Fruit fly (Drosophila melanogaster): ENCODE results near the gene Hsp68.
A peak's percentile ranks its signal among the peaks of the same experiment; 100 is the strongest.

The Hsp68 gene

dm6 chr3R:24068830-24069229 is 11.7 kb upstream of the Hsp68 start (continued):
- TF ChIP-seq CG8388 (GFP tag; optimal IDR thresholded peaks at IDR 0.05) (no peak), CG15073 (GFP tag; optimal IDR thresholded peaks at IDR 0.05) (no peak), CG7963 (GFP tag; IDR thresholded peaks at IDR 0.05; ENCODE audit: partially characterized antibody) (no peak), grau (tag; optimal IDR thresholded peaks at IDR 0.05) (peak; percentile 49), sens-2 (GFP tag; IDR thresholded peaks at IDR 0.05) (no peak), bigmax (GFP tag; optimal IDR thresholded peaks at IDR 0.05) (no peak), CG7786 (GFP tag; optimal IDR thresholded peaks at IDR 0.05) (no peak), CG8924 (tag; optimal IDR thresholded peaks at IDR 0.05) (peak; percentile 3), CG10979 (tag; optimal IDR thresholded peaks at IDR 0.05) (no peak), CG10147 (GFP tag; optimal IDR thresholded peaks at IDR 0.05) (no peak), CG6854 (GFP tag; optimal IDR thresholded peaks at IDR 0.05) (no peak)

DNA sequence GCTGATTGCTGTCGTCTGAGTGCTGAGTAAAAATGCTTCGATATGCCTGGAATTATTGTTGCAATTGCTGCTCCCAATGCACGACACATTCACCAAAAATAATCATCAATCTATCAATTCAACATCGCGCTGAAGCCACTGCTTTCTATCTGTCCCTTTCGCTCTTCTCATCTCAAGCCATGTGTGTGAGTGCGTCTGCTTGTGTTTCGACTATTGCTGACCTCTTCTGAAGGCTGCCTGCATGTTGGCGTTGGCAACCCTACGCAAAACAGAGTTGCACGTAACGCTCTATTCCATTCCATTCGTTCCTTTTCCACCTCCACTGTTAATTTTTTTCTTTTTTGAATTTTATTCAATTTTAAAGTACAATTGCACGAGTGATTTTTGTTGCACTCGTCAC is 8.6 kb upstream of the Hsp68 start:
- TF ChIP-seq CG9215 (GFP tag; IDR thresholded peaks at IDR 0.05), result no peak
- peak; percentile 68; the same call in 2 of the 3 replicates for TF ChIP-seq CG6791 (GFP tag; IDR thresholded peaks at IDR 0.05; ENCODE audit: partially characterized antibody)
- peak; percentile 72 for TF ChIP-seq pfk (GFP tag; optimal IDR thresholded peaks at IDR 0.05)
- TF ChIP-seq NK7.1 (GFP tag; optimal IDR thresholded peaks at IDR 0.05), result no peak
- TF ChIP-seq Mes4 (GFP tag; optimal IDR thresholded peaks at IDR 0.05), result no peak
- TF ChIP-seq CG4820 (GFP tag; optimal IDR thresholded peaks at IDR 0.05), result no peak
- TF ChIP-seq CG11085 (GFP tag; IDR thresholded peaks at IDR 0.05), result no peak
- TF ChIP-seq CG14050 (GFP tag; IDR thresholded peaks at IDR 0.05), result no peak
- TF ChIP-seq CG1832 (GFP tag; optimal IDR thresholded peaks at IDR 0.05), result peak; percentile 14
- peak; percentile 26; the same call in 1 of the 2 replicates for TF ChIP-seq Scr (GFP tag; IDR thresholded peaks at IDR 0.05; ENCODE audit: partially characterized antibody)
- no peak for TF ChIP-seq her (GFP tag; optimal IDR thresholded peaks at IDR 0.05)
- TF ChIP-seq Xbp1 (GFP tag; optimal IDR thresholded peaks at IDR 0.05), result no peak
- no peak for TF ChIP-seq inv (GFP tag; IDR thresholded peaks at IDR 0.05; ENCODE audit: partially characterized antibody)
- TF ChIP-seq CG1602 (GFP tag; optimal IDR thresholded peaks at IDR 0.05), result no peak
- peak; percentile 50; the same call in 2 of the 3 replicates for TF ChIP-seq CG16813 (GFP tag; IDR thresholded peaks at IDR 0.05; ENCODE audit: partially characterized antibody)
- TF ChIP-seq HLH3B (GFP tag; IDR thresholded peaks at IDR 0.05), result no peak
- peak; percentile 100 for TF ChIP-seq stwl (tag; optimal IDR thresholded peaks at IDR 0.05)
- no peak for TF ChIP-seq CG4282 (GFP tag; optimal IDR thresholded peaks at IDR 0.05)
- 0 out of 3 replicates have a peak, but pooled peaks have one; percentile 62 for TF ChIP-seq CG2199 (GFP tag; IDR thresholded peaks at IDR 0.05)
- TF ChIP-seq CG2116 (GFP tag; optimal IDR thresholded peaks at IDR 0.05), result peak; percentile 57
- 0 out of 2 replicates have a peak, but pooled peaks have one; percentile 10 for TF ChIP-seq bbx (GFP tag; IDR thresholded peaks at IDR 0.05; ENCODE audit: partially characterized antibody)
- peak; percentile 69 for TF ChIP-seq CG8281 (tag; optimal IDR thresholded peaks at IDR 0.05)
- TF ChIP-seq CG8290 (GFP tag; optimal IDR thresholded peaks at IDR 0.05), result peak; percentile 74
- TF ChIP-seq CG8290 (tag; optimal IDR thresholded peaks at IDR 0.05), result no peak
- no peak for TF ChIP-seq pum (GFP tag; optimal IDR thresholded peaks at IDR 0.05)
- no peak for TF ChIP-seq ranshi (GFP tag; IDR thresholded peaks at IDR 0.05)

- TF ChIP-seq CG9876 (GFP tag; optimal IDR thresholded peaks at IDR 0.05) (peak; percentile 25), vnd (GFP tag; IDR thresholded peaks at IDR 0.05; ENCODE audit: partially characterized antibody) (peak; percentile 99), sqz (GFP tag; optimal IDR thresholded peaks at IDR 0.05) (peak; percentile 86), fd64A (GFP tag; optimal IDR thresholded peaks at IDR 0.05) (no peak), CG30431 (GFP tag; optimal IDR thresholded peaks at IDR 0.05) (no peak), Dad (GFP tag; optimal IDR thresholded peaks at IDR 0.05) (peak; percentile 51), Optix (GFP tag; IDR thresholded peaks at IDR 0.05) (no peak), ranshi (GFP tag; IDR thresholded peaks at IDR 0.05) (no peak), Atf6 (GFP tag; IDR thresholded peaks at IDR 0.05) (peak; percentile 38; the same call in 1 of the 2 replicates), p53 (GFP tag; optimal IDR thresholded peaks at IDR 0.05) (peak; percentile 46), MESR4 (GFP tag; optimal IDR thresholded peaks at IDR 0.05) (peak; percentile 86), CG6813 (GFP tag; optimal IDR thresholded peaks at IDR 0.05) (no peak), zfh1 (GFP tag; IDR thresholded peaks at IDR 0.05) (no peak), her (GFP tag; optimal IDR thresholded peaks at IDR 0.05) (peak; percentile 38), CG3838 (GFP tag; optimal IDR thresholded peaks at IDR 0.05) (no peak), Tbp (GFP tag; optimal IDR thresholded peaks at IDR 0.05) (no peak)
Measured at dm6 chr3R:24058041-24058440, 931 bp upstream of the Hsp68 start, which contains the start of gene SMC1. Gene SMC1 (plus strand): TSS chr3R:24058287.

Measured in whole organism, embryonic.